Worm (Caenorhabditis elegans): ENCODE results near the gene spc-1.

DNA sequence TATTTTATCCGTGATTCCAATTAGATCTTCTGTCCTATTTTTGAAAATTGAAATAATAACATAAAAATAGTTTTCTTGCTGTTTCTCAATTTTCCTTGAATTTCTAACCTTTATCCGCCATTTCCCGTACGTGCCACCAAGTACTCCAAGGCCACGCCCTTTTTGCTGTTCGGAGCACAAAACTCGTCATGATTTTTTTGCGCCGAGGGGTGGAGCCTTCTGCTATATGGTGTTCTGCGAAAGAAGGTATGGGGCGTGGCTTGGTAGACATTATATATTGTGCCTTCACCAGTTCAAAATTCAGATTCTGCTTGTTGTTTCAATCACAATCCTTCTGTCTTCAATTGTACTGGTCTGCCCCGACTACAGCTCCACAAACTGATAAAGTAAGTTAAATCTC lies 18.4 kb upstream of the spc-1 start, which contains the start of gene C15C7.4:
- no peak for TF ChIP-seq flt-1 (GFP tag; IDR thresholded peaks at IDR 0.05)
- TF ChIP-seq ztf-23 (GFP tag; IDR thresholded peaks at IDR 0.05): no peak
- TF ChIP-seq T22C8.4 (GFP tag; IDR thresholded peaks at IDR 0.05): no peak
- TF ChIP-seq klf-2 (GFP tag; conservative IDR thresholded peaks at IDR 0.05): no peak
- TF ChIP-seq ref-1 (GFP tag; conservative IDR thresholded peaks at IDR 0.05): no peak
